Fruit fly (Drosophila melanogaster) whole organism, embryonic: ENCODE results near the gene CG34284.

Source experiments
- Aef1 ChIP-seq: fragments of 200-800 bp; sonication (Bioruptor generic); IDR thresholded peaks from 3 replicates; pipeline ENCODE4 v1.3.6; 2022; ENCODE audit warnings: missing biosample characterization, missing genetic modification characterization
- Atf-2 ChIP-seq: fragments of 200-800 bp; sonication (Bioruptor generic); optimal IDR thresholded peaks from 2 replicates; lab custom pipeline; 2016; ENCODE audit warnings: missing biosample characterization, missing genetic modification characterization
- BEAF-32 ChIP-seq: fragments of 200-800 bp; sonication (Bioruptor generic); optimal IDR thresholded peaks from 3 replicates; lab custom pipeline; 2017; ENCODE audit warnings: missing biosample characterization, missing genetic modification characterization, mild to moderate bottlenecking, moderate library complexity, missing genetic modification reagents
- CG10462 ChIP-seq: fragments of 200-800 bp; sonication (Bioruptor generic); optimal IDR thresholded peaks from 2 replicates; lab custom pipeline; 2016; ENCODE audit warnings: missing biosample characterization, missing genetic modification characterization
- CG10959 ChIP-seq: fragments of 200-800 bp; sonication (Bioruptor generic); IDR thresholded peaks from 2 replicates; pipeline ENCODE4 v1.3.6; 2022; ENCODE audit warnings: missing biosample characterization, missing genetic modification characterization
- CG12155 ChIP-seq: fragments of 200-800 bp; sonication (Bioruptor generic); optimal IDR thresholded peaks from 3 replicates; lab custom pipeline; 2016; ENCODE audit warnings: missing biosample characterization, missing genetic modification characterization
- CG13296 ChIP-seq: fragments of 200-800 bp; sonication (Bioruptor generic); optimal IDR thresholded peaks from 3 replicates; lab custom pipeline; 2018; ENCODE audit warnings: missing biosample characterization, mild to moderate bottlenecking, missing genetic modification characterization
- CG1529 ChIP-seq: fragments of 200-800 bp; sonication (Bioruptor generic); optimal IDR thresholded peaks from 3 replicates; lab custom pipeline; 2018; ENCODE audit warnings: missing biosample characterization, missing genetic modification characterization
- CG16813 ChIP-seq: fragments of 200-800 bp; sonication (Bioruptor generic); IDR thresholded peaks from 3 replicates; pipeline ENCODE4 v1.3.6; 2022; ENCODE audit warnings: missing biosample characterization, missing genetic modification characterization; ENCODE audit not compliant: partially characterized antibody
- CG17359 ChIP-seq: fragments of 200-800 bp; sonication (Bioruptor generic); optimal IDR thresholded peaks from 3 replicates; lab custom pipeline; 2018; ENCODE audit warnings: missing biosample characterization, mild to moderate bottlenecking, missing genetic modification characterization, moderate library complexity
- CG17612 ChIP-seq: fragments of 200-800 bp; sonication (Bioruptor generic); IDR thresholded peaks from 2 replicates; pipeline ENCODE4 v1.3.6; 2022; ENCODE audit warnings: missing biosample characterization, missing genetic modification characterization
- CG18619 ChIP-seq: fragments of 200-800 bp; sonication (Bioruptor generic); optimal IDR thresholded peaks from 3 replicates; lab custom pipeline; 2017; ENCODE audit warnings: missing biosample characterization, mild to moderate bottlenecking, missing genetic modification characterization
- CG2129 ChIP-seq: fragments of 200-800 bp; sonication (Bioruptor generic); IDR thresholded peaks from 2 replicates; pipeline ENCODE4 v1.3.6; 2022; ENCODE audit warnings: missing biosample characterization, missing genetic modification characterization; ENCODE audit not compliant: partially characterized antibody
- CG3065 ChIP-seq: fragments of 200-800 bp; sonication (Bioruptor generic); optimal IDR thresholded peaks from 2 replicates; lab custom pipeline; 2016; ENCODE audit warnings: missing biosample characterization, missing genetic modification characterization
- CG34224 ChIP-seq: fragments of 200-800 bp; sonication (Bioruptor generic); IDR thresholded peaks from 3 replicates; pipeline ENCODE4 v1.3.6; 2022; ENCODE audit warnings: missing biosample characterization, missing genetic modification characterization; ENCODE audit not compliant: partially characterized antibody
- CG3995 ChIP-seq: fragments of 200-800 bp; sonication (Bioruptor generic); optimal IDR thresholded peaks from 3 replicates; lab custom pipeline; 2016; ENCODE audit warnings: missing biosample characterization, missing genetic modification characterization
- CG4282 ChIP-seq: fragments of 200-800 bp; sonication (Bioruptor generic); optimal IDR thresholded peaks from 2 replicates; lab custom pipeline; 2016; ENCODE audit warnings: missing biosample characterization, missing genetic modification characterization
- CG4404 ChIP-seq: fragments of 200-800 bp; sonication (Bioruptor generic); IDR thresholded peaks from 2 replicates; pipeline ENCODE4 v1.3.6; 2022; ENCODE audit warnings: missing biosample characterization, missing genetic modification characterization
- CG4854 ChIP-seq: fragments of 200-800 bp; sonication (Bioruptor generic); optimal IDR thresholded peaks from 2 replicates; lab custom pipeline; 2016; ENCODE audit warnings: missing biosample characterization, missing genetic modification characterization, inconsistent platforms
- CG6683 ChIP-seq: fragments of 200-800 bp; sonication (Bioruptor generic); optimal IDR thresholded peaks from 2 replicates; lab custom pipeline; 2017; ENCODE audit warnings: missing biosample characterization, mild to moderate bottlenecking, missing genetic modification characterization, missing genetic modification reagents
- CG6689 ChIP-seq: fragments of 200-800 bp; sonication (Bioruptor generic); IDR thresholded peaks from 2 replicates; pipeline ENCODE4 v1.3.6; 2022; ENCODE audit warnings: missing biosample characterization, missing genetic modification characterization
- CG6813 ChIP-seq: fragments of 200-800 bp; sonication (Bioruptor generic); optimal IDR thresholded peaks from 2 replicates; lab custom pipeline; 2017; ENCODE audit warnings: missing biosample characterization, missing genetic modification characterization, mild to moderate bottlenecking, moderate library complexity, missing genetic modification reagents
- CG7556 ChIP-seq: fragments of 200-800 bp; sonication (Bioruptor generic); optimal IDR thresholded peaks from 2 replicates; lab custom pipeline; 2017; ENCODE audit warnings: missing biosample characterization, mild to moderate bottlenecking, missing genetic modification characterization
- CG9437 ChIP-seq: fragments of 200-800 bp; sonication (Bioruptor generic); optimal IDR thresholded peaks from 2 replicates; lab custom pipeline; 2018; ENCODE audit warnings: missing biosample characterization, mild to moderate bottlenecking, missing genetic modification characterization
- CG9727 ChIP-seq: fragments of 200-800 bp; sonication (Bioruptor generic); optimal IDR thresholded peaks from 3 replicates; lab custom pipeline; 2017; ENCODE audit warnings: missing biosample characterization, mild to moderate bottlenecking, missing genetic modification characterization
- CTCF ChIP-seq: fragments of 200-800 bp; sonication (Bioruptor generic); optimal IDR thresholded peaks from 2 replicates; lab custom pipeline; 2017; ENCODE audit warnings: missing biosample characterization, mild to moderate bottlenecking, missing genetic modification characterization, moderate library complexity
- CoRest ChIP-seq: fragments of 200-800 bp; sonication (Bioruptor generic); optimal IDR thresholded peaks from 3 replicates; lab custom pipeline; 2018; ENCODE audit warnings: missing biosample characterization, mild to moderate bottlenecking, missing genetic modification characterization, moderate library complexity
- E2f1 ChIP-seq: fragments of 200-800 bp; sonication (Bioruptor generic); IDR thresholded peaks from 2 replicates; pipeline ENCODE4 v1.3.6; 2022; ENCODE audit warnings: missing biosample characterization, missing genetic modification characterization
- GATAe ChIP-seq: fragments of 200-800 bp; sonication (Bioruptor generic); conservative IDR thresholded peaks from 2 replicates; pipeline ENCODE4 v1.3.6; 2022; ENCODE audit warnings: missing biosample characterization, missing genetic modification characterization
- Lim3 ChIP-seq: fragments of 200-800 bp; sonication (Bioruptor generic); IDR thresholded peaks from 2 replicates; pipeline ENCODE4 v1.3.6; 2022; ENCODE audit warnings: missing biosample characterization, missing genetic modification characterization
- YL-1 ChIP-seq: fragments of 200-800 bp; sonication (Bioruptor generic); optimal IDR thresholded peaks from 3 replicates; lab custom pipeline; 2017; ENCODE audit warnings: missing biosample characterization, mild to moderate bottlenecking, missing genetic modification characterization
- ato ChIP-seq: fragments of 200-800 bp; sonication (Bioruptor generic); IDR thresholded peaks from 2 replicates; pipeline ENCODE4 v1.3.6; 2022; ENCODE audit warnings: missing biosample characterization, missing genetic modification characterization; ENCODE audit not compliant: partially characterized antibody
- br ChIP-seq: fragments of >200 bp; optimal IDR thresholded peaks from 2 replicates; lab custom pipeline; 2017
- btn ChIP-seq: fragments of 200-800 bp; sonication (Bioruptor generic); optimal IDR thresholded peaks from 2 replicates; lab custom pipeline; 2016; ENCODE audit warnings: missing biosample characterization, missing genetic modification characterization
- corto ChIP-seq: fragments of 200-800 bp; sonication (Bioruptor generic); optimal IDR thresholded peaks from 2 replicates; lab custom pipeline; 2016; ENCODE audit warnings: missing biosample characterization, mild to moderate bottlenecking, missing genetic modification characterization, moderate library complexity
- crc ChIP-seq: fragments of 200-800 bp; sonication (Bioruptor generic); optimal IDR thresholded peaks from 2 replicates; lab custom pipeline; 2016; ENCODE audit warnings: missing biosample characterization, missing genetic modification characterization
- crol ChIP-seq: fragments of 200-800 bp; sonication (Bioruptor generic); IDR thresholded peaks from 2 replicates; pipeline ENCODE4 v1.3.6; 2022; ENCODE audit warnings: missing biosample characterization, missing genetic modification characterization
- eyg ChIP-seq: fragments of 200-800 bp; sonication (Bioruptor generic); optimal IDR thresholded peaks from 3 replicates; lab custom pipeline; 2016; ENCODE audit warnings: missing biosample characterization, missing genetic modification characterization
- gce ChIP-seq: fragments of 200-800 bp; sonication (Bioruptor generic); IDR thresholded peaks from 3 replicates; pipeline ENCODE4 v1.3.6; 2022; ENCODE audit warnings: missing biosample characterization, missing genetic modification characterization
- her ChIP-seq: fragments of 200-800 bp; sonication (Bioruptor generic); optimal IDR thresholded peaks from 2 replicates; lab custom pipeline; 2016; ENCODE audit warnings: missing biosample characterization, missing genetic modification characterization
- kay ChIP-seq: fragments of 200-800 bp; sonication (Bioruptor generic); optimal IDR thresholded peaks from 2 replicates; lab custom pipeline; 2016; ENCODE audit warnings: missing biosample characterization, missing genetic modification characterization
- lab ChIP-seq: fragments of 200-800 bp; sonication (Bioruptor generic); optimal IDR thresholded peaks from 3 replicates; lab custom pipeline; 2017; ENCODE audit warnings: missing biosample characterization, missing genetic modification characterization, mild to moderate bottlenecking, moderate library complexity, missing genetic modification reagents
- lbe ChIP-seq: fragments of 200-800 bp; sonication (Bioruptor generic); optimal IDR thresholded peaks from 2 replicates; lab custom pipeline; 2016; ENCODE audit warnings: missing biosample characterization, mild to moderate bottlenecking, missing genetic modification characterization
- mam ChIP-seq: fragments of 200-800 bp; sonication (Bioruptor generic); optimal IDR thresholded peaks from 3 replicates; lab custom pipeline; 2016; ENCODE audit warnings: missing biosample characterization, missing genetic modification characterization
- mld ChIP-seq: fragments of 200-800 bp; sonication (Bioruptor generic); IDR thresholded peaks from 3 replicates; pipeline ENCODE4 v1.3.6; 2022; ENCODE audit warnings: missing biosample characterization, missing genetic modification characterization; ENCODE audit not compliant: partially characterized antibody
- seq ChIP-seq: fragments of 200-800 bp; sonication (Bioruptor generic); IDR thresholded peaks from 2 replicates; pipeline ENCODE4 v1.3.6; 2022; ENCODE audit warnings: missing biosample characterization, missing genetic modification characterization
- slp2 ChIP-seq: fragments of 200-800 bp; sonication (Bioruptor generic); optimal IDR thresholded peaks from 2 replicates; lab custom pipeline; 2016; ENCODE audit warnings: missing biosample characterization, missing genetic modification characterization
- sqz ChIP-seq: fragments of 200-800 bp; sonication (Bioruptor generic); optimal IDR thresholded peaks from 3 replicates; lab custom pipeline; 2018; ENCODE audit warnings: missing biosample characterization, mild to moderate bottlenecking, missing genetic modification characterization
- tna ChIP-seq: fragments of 200-800 bp; sonication (Bioruptor generic); IDR thresholded peaks from 2 replicates; pipeline ENCODE4 v1.3.6; 2022; ENCODE audit warnings: missing biosample characterization, missing genetic modification characterization; ENCODE audit not compliant: partially characterized antibody
- wor ChIP-seq: fragments of 200-800 bp; sonication (Bioruptor generic); IDR thresholded peaks from 2 replicates; pipeline ENCODE4 v1.3.6; 2022; ENCODE audit warnings: missing biosample characterization, missing genetic modification characterization

The CG34284 gene

dm6 chr3R:18917976-18918871 is 15.5 kb upstream of the CG34284 start (continued):
- TF ChIP-seq CG17359 (tag; lab: Kevin White, UChicago) (peak; percentile 35), CG18619 (GFP tag; lab: Kevin White, UChicago) (no peak), crol (no peak), br (no peak), CG7556 (GFP tag; lab: Kevin White, UChicago) (no peak), CG3065 (no peak), CG4404 (no peak), corto (GFP tag; lab: Kevin White, UChicago) (peak; percentile 59), kay (peak; percentile 44), lab (GFP tag; lab: Kevin White, UChicago) (peak; percentile 31), mld (GFP tag; lab: Robert Waterston, UW) (no peak), CoRest (tag; lab: Kevin White, UChicago) (no peak), mam (GFP tag; lab: Kevin White, UChicago) (no peak), CG3995 (no peak), seq (0 out of 2 replicates have a peak, but pooled peaks have one; percentile 45), CG12155 (GFP tag; lab: Kevin White, UChicago) (no peak), wor (GFP tag; lab: Robert Waterston, UW) (no peak), her (GFP tag; lab: Kevin White, UChicago) (no peak), CG34224 (peak; percentile 53; the same call in 2 of the 3 replicates), CG4282 (GFP tag; lab: Kevin White, UChicago) (no peak), CG17612 (no peak), CG9727 (no peak), tna (no peak), slp2 (no peak), CG10959 (no peak), CG1529 (no peak), YL-1 (GFP tag; lab: Kevin White, UChicago) (peak; percentile 8), GATAe (GFP tag; lab: Robert Waterston, UW) (no peak), crc (no peak), E2f1 (GFP tag; lab: Robert Waterston, UW) (no peak), lbe (GFP tag; lab: Kevin White, UChicago) (peak; percentile 32), CG16813 (no peak), CTCF (GFP tag; lab: Kevin White, UChicago) (peak; percentile 92), gce (GFP tag; lab: Robert Waterston, UW) (no peak; the same call in 2 of the 3 replicates), BEAF-32 (no peak), CG2129 (GFP tag; lab: Robert Waterston, UW) (no peak), Atf-2 (GFP tag; lab: Kevin White, UChicago) (no peak), btn (GFP tag; lab: Kevin White, UChicago) (no peak), CG13296 (peak; percentile 34), CG9437 (GFP tag; lab: Kevin White, UChicago) (no peak), CG10462 (no peak), CG6689 (GFP tag; lab: Robert Waterston, UW) (no peak), CG6683 (no peak), CG6813 (GFP tag; lab: Kevin White, UChicago) (no peak), sqz (GFP tag; lab: Kevin White, UChicago) (no peak), ato (GFP tag; lab: Robert Waterston, UW) (no peak), CG4854 (GFP tag; lab: Kevin White, UChicago) (no peak), Aef1 (GFP tag; lab: Robert Waterston, UW) (no peak), Lim3 (GFP tag; lab: Robert Waterston, UW) (no peak), eyg (GFP tag; lab: Kevin White, UChicago) (no peak)
